Fruit fly (Drosophila melanogaster) whole organism, embryonic: Measurements from ENCODE around the gene CG11700.

Source experiments
- Atf-2 ChIP-seq: fragments of 200-800 bp; sonication (Bioruptor generic); optimal IDR thresholded peaks from 2 replicates; lab custom pipeline; 2016; ENCODE audit warnings: missing biosample characterization, missing genetic modification characterization
- B-H2 ChIP-seq: fragments of 200-800 bp; sonication (Bioruptor generic); optimal IDR thresholded peaks from 2 replicates; lab custom pipeline; 2018; ENCODE audit warnings: missing biosample characterization, mild to moderate bottlenecking, missing genetic modification characterization
- Bgb ChIP-seq: fragments of 200-800 bp; sonication (Bioruptor generic); IDR thresholded peaks from 2 replicates; pipeline ENCODE4 v1.3.6; 2022; ENCODE audit warnings: missing biosample characterization, missing genetic modification characterization; ENCODE audit not compliant: partially characterized antibody
- CG10321 ChIP-seq: fragments of 200-800 bp; sonication (Bioruptor generic); IDR thresholded peaks from 2 replicates; pipeline ENCODE4 v1.3.6; 2022; ENCODE audit warnings: missing biosample characterization, missing genetic modification characterization
- CG10543 ChIP-seq: fragments of 200-800 bp; sonication (Bioruptor generic); optimal IDR thresholded peaks from 3 replicates; lab custom pipeline; 2017; ENCODE audit warnings: missing biosample characterization, mild to moderate bottlenecking, missing genetic modification characterization, moderate library complexity
- CG12659 ChIP-seq: fragments of 200-800 bp; sonication (Bioruptor generic); optimal IDR thresholded peaks from 3 replicates; lab custom pipeline; 2017; ENCODE audit warnings: mild to moderate bottlenecking, missing biosample characterization, missing genetic modification reagents, missing genetic modification characterization
- CG13424 ChIP-seq: fragments of 200-800 bp; sonication (Bioruptor generic); optimal IDR thresholded peaks from 2 replicates; lab custom pipeline; 2019; ENCODE audit warnings: missing biosample characterization, mild to moderate bottlenecking, missing genetic modification characterization, moderate library complexity
- CG13894 ChIP-seq: fragments of 200-800 bp; sonication (Bioruptor generic); optimal IDR thresholded peaks from 3 replicates; lab custom pipeline; 2018; ENCODE audit warnings: missing biosample characterization, mild to moderate bottlenecking, missing genetic modification characterization, moderate library complexity
- CG15011 ChIP-seq: fragments of 200-800 bp; sonication (Bioruptor generic); optimal IDR thresholded peaks from 3 replicates; lab custom pipeline; 2018; ENCODE audit warnings: missing biosample characterization, mild to moderate bottlenecking, missing genetic modification characterization
- CG16813 ChIP-seq: fragments of 200-800 bp; sonication (Bioruptor generic); IDR thresholded peaks from 3 replicates; pipeline ENCODE4 v1.3.6; 2022; ENCODE audit warnings: missing biosample characterization, missing genetic modification characterization; ENCODE audit not compliant: partially characterized antibody
- CG17359 ChIP-seq: fragments of 200-800 bp; sonication (Bioruptor generic); optimal IDR thresholded peaks from 3 replicates; lab custom pipeline; 2018; ENCODE audit warnings: missing biosample characterization, mild to moderate bottlenecking, missing genetic modification characterization, moderate library complexity
- CG17361 ChIP-seq: fragments of 200-800 bp; sonication (Bioruptor generic); IDR thresholded peaks from 3 replicates; pipeline ENCODE4 v1.3.6; 2022; ENCODE audit warnings: missing biosample characterization, missing genetic modification characterization
- CG1832 ChIP-seq: fragments of 200-800 bp; sonication (Bioruptor generic); optimal IDR thresholded peaks from 2 replicates; lab custom pipeline; 2017; ENCODE audit warnings: missing biosample characterization, mild to moderate bottlenecking, missing genetic modification characterization, inconsistent platforms
- CG18599 ChIP-seq: fragments of 200-800 bp; sonication (Bioruptor generic); optimal IDR thresholded peaks from 3 replicates; lab custom pipeline; 2017; ENCODE audit warnings: missing biosample characterization, missing genetic modification characterization, mild to moderate bottlenecking, moderate library complexity, missing genetic modification reagents
- CG18619 ChIP-seq: fragments of 200-800 bp; sonication (Bioruptor generic); optimal IDR thresholded peaks from 3 replicates; lab custom pipeline; 2017; ENCODE audit warnings: missing biosample characterization, mild to moderate bottlenecking, missing genetic modification characterization
- CG6654 ChIP-seq: fragments of 200-800 bp; sonication (Bioruptor generic); optimal IDR thresholded peaks from 2 replicates; lab custom pipeline; 2017; ENCODE audit warnings: missing biosample characterization, mild to moderate bottlenecking, missing genetic modification characterization
- CG8924 ChIP-seq: fragments of 200-800 bp; optimal IDR thresholded peaks from 3 replicates; lab custom pipeline; 2019; ENCODE audit warnings: missing biosample characterization, mild to moderate bottlenecking, missing genetic modification characterization, moderate library complexity
- CHES-1-like ChIP-seq: fragments of 200-800 bp; sonication (Bioruptor generic); optimal IDR thresholded peaks from 2 replicates; lab custom pipeline; 2016; ENCODE audit warnings: missing biosample characterization, missing genetic modification characterization
- Camta ChIP-seq: fragments of 200-800 bp; sonication (Bioruptor generic); optimal IDR thresholded peaks from 2 replicates; lab custom pipeline; 2016; ENCODE audit warnings: missing biosample characterization, missing genetic modification characterization
- CkIIα-i1 ChIP-seq: fragments of 200-800 bp; sonication (Bioruptor generic); IDR thresholded peaks from 2 replicates; pipeline ENCODE4 v1.3.6; 2022; ENCODE audit warnings: missing biosample characterization, missing genetic modification characterization
- Dip3 ChIP-seq: fragments of 200-800 bp; sonication (Bioruptor generic); optimal IDR thresholded peaks from 3 replicates; lab custom pipeline; 2016; ENCODE audit warnings: missing biosample characterization, missing genetic modification characterization
- Doc2 ChIP-seq: fragments of 200-800 bp; sonication (Bioruptor generic); IDR thresholded peaks from 2 replicates; pipeline ENCODE4 v1.3.6; 2022; ENCODE audit warnings: missing biosample characterization, missing genetic modification characterization
- HLH54F ChIP-seq: fragments of 200-800 bp; sonication (Bioruptor generic); optimal IDR thresholded peaks from 3 replicates; lab custom pipeline; 2016; ENCODE audit warnings: missing biosample characterization, missing genetic modification characterization
- Rx ChIP-seq: fragments of 200-800 bp; sonication (Bioruptor generic); IDR thresholded peaks from 2 replicates; pipeline ENCODE4 v1.3.6; 2022; ENCODE audit warnings: missing biosample characterization, missing genetic modification characterization
- Six4 ChIP-seq: fragments of 200-800 bp; sonication (Bioruptor generic); optimal IDR thresholded peaks from 2 replicates; lab custom pipeline; 2016; ENCODE audit warnings: missing biosample characterization, missing genetic modification characterization
- Sry-β ChIP-seq: fragments of 200-800 bp; sonication (Bioruptor generic); optimal IDR thresholded peaks from 2 replicates; lab custom pipeline; 2018; ENCODE audit warnings: missing biosample characterization, mild to moderate bottlenecking, missing genetic modification characterization, moderate library complexity
- Stat92E ChIP-seq, 3 experiments: fragments of >200 bp in 2 of 3; fragments of 200-800 bp in 1 of 3; sonication (Bioruptor generic) in 1 of 3; optimal IDR thresholded peaks; 2 replicates each; lab custom pipeline; 2017 to 2019; ENCODE audit warnings: missing biosample characterization in 3 of 3, missing genetic modification characterization in 3 of 3, mild to moderate bottlenecking in 1 of 3, moderate library complexity in 1 of 3
- TFAM ChIP-seq: fragments of 200-800 bp; sonication (Bioruptor generic); optimal IDR thresholded peaks from 2 replicates; lab custom pipeline; 2017; ENCODE audit warnings: missing biosample characterization, missing genetic modification characterization, inconsistent platforms
- Tbp ChIP-seq: fragments of >200 bp; optimal IDR thresholded peaks from 2 replicates; lab custom pipeline; 2018; ENCODE audit warnings: missing biosample characterization, missing genetic modification characterization
- bowl ChIP-seq: fragments of 200-800 bp; sonication (Bioruptor generic); IDR thresholded peaks from 2 replicates; pipeline ENCODE4 v1.3.6; 2022; ENCODE audit warnings: missing biosample characterization, missing genetic modification characterization
- br ChIP-seq: fragments of >200 bp; optimal IDR thresholded peaks from 2 replicates; lab custom pipeline; 2017
- disco-r ChIP-seq: fragments of 200-800 bp; sonication (Bioruptor generic); optimal IDR thresholded peaks from 2 replicates; lab custom pipeline; 2016; ENCODE audit warnings: missing biosample characterization, missing genetic modification characterization
- esg ChIP-seq: fragments of 200-800 bp; sonication (Bioruptor generic); conservative IDR thresholded peaks from 2 replicates; pipeline ENCODE4 v1.3.6; 2022; ENCODE audit warnings: missing biosample characterization, missing genetic modification characterization
- gcm ChIP-seq: fragments of 200-800 bp; sonication (Bioruptor generic); optimal IDR thresholded peaks from 2 replicates; lab custom pipeline; 2019; ENCODE audit warnings: missing biosample characterization, mild to moderate bottlenecking, missing genetic modification characterization, moderate library complexity
- gfzf ChIP-seq: fragments of 200-800 bp; sonication (Bioruptor generic); optimal IDR thresholded peaks from 2 replicates; lab custom pipeline; 2016; ENCODE audit warnings: missing biosample characterization, mild to moderate bottlenecking, missing genetic modification characterization, moderate library complexity
- gsb ChIP-seq: fragments of 200-800 bp; sonication (Bioruptor generic); IDR thresholded peaks from 2 replicates; pipeline ENCODE4 v1.3.6; 2022; ENCODE audit warnings: missing biosample characterization, missing genetic modification characterization
- luna ChIP-seq: fragments of 200-800 bp; sonication (Bioruptor generic); optimal IDR thresholded peaks from 2 replicates; lab custom pipeline; 2016; ENCODE audit warnings: missing biosample characterization, missing genetic modification characterization
- maf-S ChIP-seq: fragments of 200-800 bp; sonication (Bioruptor generic); optimal IDR thresholded peaks from 2 replicates; lab custom pipeline; 2016; ENCODE audit warnings: missing biosample characterization, missing genetic modification characterization
- nerfin-1 ChIP-seq: fragments of 200-800 bp; sonication (Bioruptor generic); optimal IDR thresholded peaks from 3 replicates; lab custom pipeline; 2019; ENCODE audit warnings: missing biosample characterization, mild to moderate bottlenecking, missing genetic modification characterization, moderate library complexity
- onecut ChIP-seq: fragments of 200-800 bp; sonication (Bioruptor generic); IDR thresholded peaks from 2 replicates; pipeline ENCODE4 v1.3.6; 2022; ENCODE audit warnings: missing biosample characterization, missing genetic modification characterization
- psq ChIP-seq: fragments of 200-800 bp; sonication (Bioruptor generic); optimal IDR thresholded peaks from 2 replicates; lab custom pipeline; 2017; ENCODE audit warnings: missing biosample characterization, missing genetic modification characterization
- repo ChIP-seq: fragments of 200-800 bp; sonication (Bioruptor generic); optimal IDR thresholded peaks from 2 replicates; lab custom pipeline; 2016; ENCODE audit warnings: missing biosample characterization, missing genetic modification characterization
- scrt ChIP-seq: fragments of 200-800 bp; sonication (Bioruptor generic); optimal IDR thresholded peaks from 2 replicates; lab custom pipeline; 2018; ENCODE audit warnings: missing biosample characterization, mild to moderate bottlenecking, missing genetic modification characterization, moderate library complexity
- sim ChIP-seq: fragments of 200-800 bp; sonication (Bioruptor generic); IDR thresholded peaks from 2 replicates; pipeline ENCODE4 v1.3.6; 2022; ENCODE audit warnings: missing biosample characterization, missing genetic modification characterization
- sob ChIP-seq: fragments of 200-800 bp; sonication (Bioruptor generic); IDR thresholded peaks from 2 replicates; pipeline ENCODE4 v1.3.6; 2022; ENCODE audit warnings: missing biosample characterization, missing genetic modification characterization
- sqz ChIP-seq: fragments of 200-800 bp; sonication (Bioruptor generic); optimal IDR thresholded peaks from 3 replicates; lab custom pipeline; 2018; ENCODE audit warnings: missing biosample characterization, mild to moderate bottlenecking, missing genetic modification characterization
- twi ChIP-seq: fragments of 200-800 bp; optimal IDR thresholded peaks from 2 replicates; lab custom pipeline; 2019; ENCODE audit warnings: missing biosample characterization, mild to moderate bottlenecking, missing genetic modification characterization, moderate library complexity
- unc-4 ChIP-seq: fragments of 200-800 bp; sonication (Bioruptor generic); IDR thresholded peaks from 2 replicates; pipeline ENCODE4 v1.3.6; 2022; ENCODE audit warnings: missing biosample characterization, missing genetic modification characterization; ENCODE audit not compliant: partially characterized antibody
- vvl ChIP-seq: fragments of 200-800 bp; sonication (Bioruptor generic); IDR thresholded peaks from 2 replicates; pipeline ENCODE4 v1.3.6; 2022; ENCODE audit warnings: missing biosample characterization, missing genetic modification characterization
- wdn ChIP-seq: fragments of 200-800 bp; sonication (Bioruptor generic); IDR thresholded peaks from 2 replicates; pipeline ENCODE4 v1.3.6; 2022; ENCODE audit warnings: missing biosample characterization, missing genetic modification characterization

CG11700 gene

DNA sequence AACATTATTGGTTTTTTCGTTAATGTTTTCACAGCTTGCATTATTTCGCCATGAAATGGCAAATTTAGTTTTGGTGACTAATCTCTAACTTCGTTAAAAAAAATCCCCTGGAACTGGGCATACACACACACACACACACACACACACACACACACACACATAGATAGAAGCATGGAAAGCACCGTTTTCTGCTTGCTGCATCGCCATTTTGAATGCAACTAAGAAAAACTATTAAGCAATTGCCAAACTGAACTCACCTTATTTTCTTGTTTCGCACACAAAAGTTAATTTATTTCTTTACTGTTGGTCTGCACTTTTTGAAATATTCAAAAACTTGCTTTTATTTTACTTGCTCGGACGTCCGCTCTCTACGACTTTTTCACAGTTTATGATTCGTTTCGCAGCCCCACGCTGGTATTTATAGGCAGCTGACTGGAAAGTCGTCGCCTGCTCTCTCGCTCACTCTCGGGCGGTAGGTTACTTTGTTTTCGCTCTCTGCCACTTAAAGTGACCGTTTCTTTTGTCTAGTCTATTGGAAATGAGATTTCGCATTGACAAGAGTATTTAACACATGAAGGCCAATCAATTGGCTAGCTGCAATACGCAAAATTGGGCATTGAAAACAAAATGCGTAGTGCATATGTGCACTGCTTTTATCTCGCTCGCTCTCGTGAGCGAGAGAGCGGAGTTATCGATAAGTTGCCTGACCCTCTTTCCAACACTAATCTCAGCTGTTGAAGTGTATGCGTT is 4.3 kb downstream of the CG11700 start (continued):
- TF ChIP-seq sim (no peak), CG16813 (GFP tag; lab: Robert Waterston, UW) (no peak), disco-r (GFP tag; lab: Kevin White, UChicago) (no peak), Dip3 (no peak), nerfin-1 (tag; lab: Kevin White, UChicago) (peak; percentile 25), TFAM (GFP tag; lab: Kevin White, UChicago) (no peak), scrt (GFP tag; lab: Kevin White, UChicago) (peak; percentile 34), vvl (GFP tag; lab: Robert Waterston, UW) (no peak), onecut (no peak), CG13424 (no peak), wdn (no peak), unc-4 (GFP tag; lab: Robert Waterston, UW) (peak; percentile 34; the same call in 1 of the 2 replicates), CHES-1-like (GFP tag; lab: Kevin White, UChicago) (no peak), CG6654 (GFP tag; lab: Kevin White, UChicago) (no peak), Rx (no peak), Atf-2 (GFP tag; lab: Kevin White, UChicago) (peak; percentile 33), br (lab: Kevin White, UChicago) (no peak), sob (0 out of 2 replicates have a peak, but pooled peaks have one; percentile 22), gfzf (peak; percentile 32), gcm (peak; percentile 10), esg (GFP tag; lab: Robert Waterston, UW) (no peak), Camta (GFP tag; lab: Kevin White, UChicago) (peak; percentile 41), maf-S (GFP tag; lab: Kevin White, UChicago) (peak; percentile 1), CkIIα-i1 (GFP tag; lab: Robert Waterston, UW) (no peak), CG13894 (tag; lab: Kevin White, UChicago) (peak; percentile 17), psq (GFP tag; lab: Kevin White, UChicago) (no peak), Six4 (no peak), HLH54F (GFP tag; lab: Kevin White, UChicago) (no peak), Tbp (GFP tag; lab: Kevin White, UChicago) (peak; percentile 94), CG10321 (GFP tag; lab: Robert Waterston, UW) (peak; percentile 78), gsb (no peak), CG17359 (peak; percentile 44), CG8924 (tag; lab: Kevin White, UChicago) (peak; percentile 26), B-H2 (GFP tag; lab: Kevin White, UChicago) (no peak), bowl (no peak), Doc2 (GFP tag; lab: Robert Waterston, UW) (no peak), CG18619 (GFP tag; lab: Kevin White, UChicago) (peak; percentile 39), sqz (peak; percentile 55), CG18599 (GFP tag; lab: Kevin White, UChicago) (peak; percentile 52), Sry-β (GFP tag; lab: Kevin White, UChicago) (no peak), repo (GFP tag; lab: Kevin White, UChicago) (peak; percentile 14), CG1832 (GFP tag; lab: Kevin White, UChicago) (peak; percentile 87), Stat92E (GFP tag; optimal IDR thresholded peaks at IDR 0.05; lab: Kevin White, UChicago) (peak in 1 of 3 experiments; percentile 57), luna (GFP tag; lab: Kevin White, UChicago) (no peak), CG10543 (peak; percentile 58), twi (tag; lab: Kevin White, UChicago) (peak; percentile 55), CG12659 (GFP tag; lab: Kevin White, UChicago) (peak; percentile 58), CG15011 (GFP tag; lab: Kevin White, UChicago) (no peak), Bgb (GFP tag; lab: Robert Waterston, UW) (peak; percentile 35; the same call in 1 of the 2 replicates), CG17361 (GFP tag; lab: Robert Waterston, UW) (peak; percentile 48; the same call in 2 of the 3 replicates)
